Worm (Caenorhabditis elegans) whole organism, young adult: Measurements from ENCODE around the gene fbxa-136.

Experiments
- F33H1.4 ChIP-seq: fragments of 200-800 bp; sonication (Bioruptor generic); IDR thresholded peaks from 2 replicates; pipeline ENCODE4 v1.3.6; 2022; ENCODE audit warnings: missing genetic modification reagents, missing genetic modification characterization, missing compliant biosample characterization
- F39B2.1 ChIP-seq: fragments of 200-800 bp; sonication (Bioruptor generic); IDR thresholded peaks from 2 replicates; pipeline ENCODE4 v1.3.6; 2022; ENCODE audit warnings: missing genetic modification reagents, missing genetic modification characterization, missing compliant biosample characterization
- F52B5.7 ChIP-seq: sonication (generic microtip); optimal IDR thresholded peaks from 2 replicates; lab custom pipeline; 2016; ENCODE audit warnings: mild to moderate bottlenecking, missing genetic modification characterization, missing compliant biosample characterization
- K11D2.4 ChIP-seq: fragments of 200-800 bp; sonication (Bioruptor generic); IDR thresholded peaks from 2 replicates; pipeline ENCODE4 v1.3.6; 2022; ENCODE audit warnings: missing genetic modification reagents, missing genetic modification characterization, missing compliant biosample characterization
- T26A5.8 ChIP-seq: sonication (generic microtip); optimal IDR thresholded peaks from 2 replicates; lab custom pipeline; 2016; ENCODE audit warnings: missing genetic modification characterization, missing compliant biosample characterization
- Y53F4B.3 ChIP-seq: fragments of 200-800 bp; sonication (Bioruptor generic); IDR thresholded peaks from 2 replicates; pipeline ENCODE4 v1.3.6; 2022; ENCODE audit warnings: missing genetic modification reagents, missing genetic modification characterization, missing compliant biosample characterization
- Y53G8AR.9 ChIP-seq: fragments of 200-800 bp; sonication (Bioruptor generic); conservative IDR thresholded peaks from 2 replicates; pipeline ENCODE4 v1.3.6; 2022; ENCODE audit warnings: missing genetic modification reagents, missing genetic modification characterization, missing compliant biosample characterization
- Y95B8A.8 ChIP-seq: fragments of 200-800 bp; sonication (Bioruptor generic); IDR thresholded peaks from 2 replicates; pipeline ENCODE4 v1.3.6; 2022; ENCODE audit warnings: missing genetic modification reagents, missing genetic modification characterization, missing compliant biosample characterization
- akir-1 ChIP-seq: fragments of 200-800 bp; sonication (Bioruptor generic); optimal IDR thresholded peaks from 2 replicates; lab custom pipeline; 2018; ENCODE audit warnings: mild to moderate bottlenecking, missing genetic modification characterization, moderate library complexity, missing compliant biosample characterization
- ama-1 ChIP-seq, 3 experiments: fragments of 150-350 bp in 1 of 3; sonication (generic microtip) in 2 of 3; optimal IDR thresholded peaks; 2 replicates each; lab custom pipeline; 2014 to 2018; ENCODE audit warnings: missing biosample characterization in 2 of 3, missing genetic modification characterization in 2 of 3, missing genetic modification reagents in 2 of 3
- aptf-3 ChIP-seq: fragments of 200-800 bp; sonication (Bioruptor generic); IDR thresholded peaks from 2 replicates; pipeline ENCODE4 v1.3.6; 2022; ENCODE audit warnings: missing genetic modification characterization, missing compliant biosample characterization
- atf-7 ChIP-seq: sonication (generic microtip); optimal IDR thresholded peaks from 2 replicates; lab custom pipeline; 2017; ENCODE audit warnings: mild to moderate bottlenecking, missing genetic modification characterization, missing compliant biosample characterization
- cebp-2 ChIP-seq: fragments of 200-800 bp; sonication (Bioruptor generic); IDR thresholded peaks from 2 replicates; pipeline ENCODE4 v1.3.6; 2022; ENCODE audit warnings: missing genetic modification characterization, missing compliant biosample characterization
- ceh-58 ChIP-seq: fragments of 200-800 bp; sonication (Bioruptor generic); IDR thresholded peaks from 2 replicates; pipeline ENCODE4 v1.3.6; 2022; ENCODE audit warnings: missing genetic modification characterization, missing compliant biosample characterization
- die-1 ChIP-seq: sonication (generic microtip); optimal IDR thresholded peaks from 2 replicates; lab custom pipeline; 2016; ENCODE audit warnings: missing genotype, mild to moderate bottlenecking, missing genetic modification characterization, missing compliant biosample characterization
- dox-1 ChIP-seq: fragments of 200-800 bp; sonication (Bioruptor generic); IDR thresholded peaks from 2 replicates; pipeline ENCODE4 v1.3.6; 2022; ENCODE audit warnings: missing genetic modification reagents, missing genetic modification characterization, missing compliant biosample characterization
- dpff-1 ChIP-seq: sonication (generic microtip); optimal IDR thresholded peaks from 2 replicates; lab custom pipeline; 2017; ENCODE audit warnings: mild to moderate bottlenecking, missing genetic modification characterization, missing compliant biosample characterization
- gei-17 ChIP-seq: fragments of 200-800 bp; sonication (Bioruptor generic); optimal IDR thresholded peaks from 2 replicates; lab custom pipeline; 2018; ENCODE audit warnings: mild to moderate bottlenecking, missing genetic modification characterization, missing compliant biosample characterization
- hlh-12 ChIP-seq: sonication (generic microtip); optimal IDR thresholded peaks from 2 replicates; lab custom pipeline; 2016; ENCODE audit warnings: missing genetic modification characterization, missing compliant biosample characterization
- hmg-1.2 ChIP-seq: fragments of 200-800 bp; sonication (Bioruptor generic); IDR thresholded peaks from 2 replicates; pipeline ENCODE4 v1.3.6; 2022; ENCODE audit warnings: missing genetic modification reagents, missing genetic modification characterization, missing compliant biosample characterization
- hmg-20 ChIP-seq: fragments of 200-800 bp; sonication (Bioruptor generic); IDR thresholded peaks from 2 replicates; pipeline ENCODE4 v1.3.6; 2022; ENCODE audit warnings: missing genetic modification reagents, missing genetic modification characterization, missing compliant biosample characterization
- hrde-1 ChIP-seq: sonication (generic microtip); optimal IDR thresholded peaks from 2 replicates; lab custom pipeline; 2016; ENCODE audit warnings: missing genetic modification characterization, mild to moderate bottlenecking, missing compliant biosample characterization, moderate library complexity, missing genotype, missing genetic modification reagents, borderline replicate concordance
- lag-1 ChIP-seq: fragments of 200-800 bp; sonication (Bioruptor generic); IDR thresholded peaks from 2 replicates; pipeline ENCODE4 v1.3.6; 2022; ENCODE audit warnings: missing genetic modification reagents, missing genetic modification characterization, missing compliant biosample characterization
- let-607 ChIP-seq, 2 experiments: fragments of 200-800 bp in 1 of 2; sonication (Bioruptor generic) in 1 of 2; sonication (generic microtip) in 1 of 2; optimal IDR thresholded peaks; 2 replicates each; lab custom pipeline; 2016 to 2018; ENCODE audit warnings: mild to moderate bottlenecking in 2 of 2, missing compliant biosample characterization in 2 of 2, missing genetic modification characterization in 2 of 2, moderate library complexity in 2 of 2, missing genotype in 1 of 2
- lin-35 ChIP-seq, 3 experiments: fragments of 150-350 bp in 2 of 3; sonication (generic microtip) in 1 of 3; optimal IDR thresholded peaks; 2 replicates each; lab custom pipeline; 2014 to 2018; ENCODE audit warnings: missing biosample characterization in 3 of 3, missing genetic modification characterization in 3 of 3, missing genetic modification reagents in 3 of 3
- lin-54 ChIP-seq: fragments of 200-800 bp; sonication (Bioruptor generic); optimal IDR thresholded peaks from 2 replicates; lab custom pipeline; 2018; ENCODE audit warnings: mild to moderate bottlenecking, missing genetic modification characterization, missing compliant biosample characterization
- lsl-1 ChIP-seq: fragments of 200-800 bp; sonication (Bioruptor generic); optimal IDR thresholded peaks from 2 replicates; lab custom pipeline; 2018; ENCODE audit warnings: mild to moderate bottlenecking, missing genetic modification characterization, moderate library complexity, missing compliant biosample characterization
- madf-8 ChIP-seq: fragments of 200-800 bp; sonication (Bioruptor generic); conservative IDR thresholded peaks from 2 replicates; pipeline ENCODE4 v1.3.6; 2022; ENCODE audit warnings: missing genetic modification reagents, missing genetic modification characterization, missing compliant biosample characterization
- mcd-1 ChIP-seq: fragments of 200-800 bp; sonication (Bioruptor generic); IDR thresholded peaks from 2 replicates; pipeline ENCODE4 v1.3.6; 2022; ENCODE audit warnings: missing genetic modification reagents, missing genetic modification characterization, missing compliant biosample characterization
- nfya-2 ChIP-seq: fragments of 200-800 bp; sonication (Bioruptor generic); IDR thresholded peaks from 2 replicates; pipeline ENCODE4 v1.3.6; 2022; ENCODE audit warnings: missing genetic modification reagents, missing genetic modification characterization, missing compliant biosample characterization
- nhr-179 ChIP-seq: sonication (generic microtip); optimal IDR thresholded peaks from 2 replicates; lab custom pipeline; 2016; ENCODE audit warnings: mild to moderate bottlenecking, missing genetic modification characterization, missing compliant biosample characterization
- rpc-1 ChIP-seq, 2 experiments: fragments of 150-350 bp in 1 of 2; sonication (generic microtip) in 1 of 2; optimal IDR thresholded peaks; 2 replicates each; lab custom pipeline; 2014 to 2018; ENCODE audit warnings: missing biosample characterization in 1 of 2, missing genetic modification characterization in 1 of 2, missing genetic modification reagents in 1 of 2, missing genotype in 1 of 2
- snpc-1.1 ChIP-seq: sonication (generic microtip); optimal IDR thresholded peaks from 2 replicates; lab custom pipeline; 2017; ENCODE audit warnings: missing genetic modification characterization, mild to moderate bottlenecking, missing compliant biosample characterization, antibody characterized with exemption, moderate library complexity, missing genotype, missing genetic modification reagents; ENCODE audit not compliant: insufficient read depth
- snpc-4 ChIP-seq, 5 experiments: fragments of 150-350 bp in 1 of 5; sonication (generic microtip) in 4 of 5; optimal IDR thresholded peaks; 2 replicates each; lab custom pipeline; 2014 to 2018; ENCODE audit warnings: missing genetic modification characterization in 5 of 5, missing biosample characterization in 3 of 5, antibody characterized with exemption in 2 of 5, mild to moderate bottlenecking in 2 of 5, missing compliant biosample characterization in 2 of 5, missing genotype in 2 of 5, moderate library complexity in 2 of 5, missing genetic modification reagents in 1 of 5
- unc-130 ChIP-seq: sonication (generic microtip); optimal IDR thresholded peaks from 2 replicates; lab custom pipeline; 2016; ENCODE audit warnings: missing genetic modification reagents, missing genetic modification characterization, missing compliant biosample characterization
- unc-62 ChIP-seq: fragments of 150-350 bp; optimal IDR thresholded peaks from 2 replicates; lab custom pipeline; 2014; ENCODE audit warnings: missing biosample characterization, missing genetic modification reagents, missing genetic modification characterization
- xnd-1 ChIP-seq: sonication (generic microtip); optimal IDR thresholded peaks from 2 replicates; lab custom pipeline; 2016; ENCODE audit warnings: missing genotype, missing genetic modification reagents, missing genetic modification characterization, missing compliant biosample characterization
- ztf-25 ChIP-seq: fragments of 200-800 bp; sonication (Bioruptor generic); IDR thresholded peaks from 2 replicates; pipeline ENCODE4 v1.3.6; 2022; ENCODE audit warnings: missing genetic modification reagents, missing genetic modification characterization, missing compliant biosample characterization
- ztf-28 ChIP-seq: fragments of 200-800 bp; sonication (Bioruptor generic); IDR thresholded peaks from 2 replicates; pipeline ENCODE4 v1.3.6; 2022; ENCODE audit warnings: missing genetic modification reagents, missing genetic modification characterization, missing compliant biosample characterization
- ztf-6 ChIP-seq: fragments of 200-800 bp; sonication (Bioruptor generic); IDR thresholded peaks from 2 replicates; pipeline ENCODE4 v1.3.6; 2022; ENCODE audit warnings: missing genetic modification reagents, missing genetic modification characterization, missing compliant biosample characterization

The fbxa-136 gene

ce11 chrV:17520735-17521134 is at the start of gene fbxa-136:
TSS of gene fbxa-136 (plus strand) at chrV:17521035.
- TF ChIP-seq F39B2.1 (GFP tag; lab: Robert Waterston, UW): no peak
- no peak for TF ChIP-seq madf-8 (GFP tag; lab: Robert Waterston, UW)
- no peak for TF ChIP-seq unc-130 (GFP tag; lab: Kevin White, UChicago)
- TF ChIP-seq F52B5.7 (tag; lab: Kevin White, UChicago): no peak
- TF ChIP-seq lin-54 (GFP tag; lab: Kevin White, UChicago): no peak
- TF ChIP-seq lsl-1 (GFP tag; lab: Kevin White, UChicago): no peak
- TF ChIP-seq cebp-2: no peak
- TF ChIP-seq ztf-28 (GFP tag; lab: Robert Waterston, UW): no peak
- TF ChIP-seq snpc-1.1: no peak
- TF ChIP-seq xnd-1: no peak
- no peak for TF ChIP-seq Y95B8A.8
- TF ChIP-seq Y53F4B.3: no peak
- TF ChIP-seq hlh-12 (tag; lab: Kevin White, UChicago): no peak
- TF ChIP-seq ceh-58 (GFP tag; lab: Robert Waterston, UW): no peak
- no peak for TF ChIP-seq snpc-4 (GFP tag; optimal IDR thresholded peaks at IDR 0.05; lab: Kevin White, UChicago)
- no peak for TF ChIP-seq snpc-4 (tag; optimal IDR thresholded peaks at IDR 0.05; lab: Kevin White, UChicago)
- TF ChIP-seq lag-1 (GFP tag; lab: Robert Waterston, UW): no peak
- TF ChIP-seq K11D2.4 (GFP tag; lab: Robert Waterston, UW): no peak
- TF ChIP-seq hmg-20: no peak

ce11 chrV:17471564-17471963 is 49.3 kb upstream of the fbxa-136 start, which contains the start of gene srh-235:
TSS of gene srh-235 (minus strand) at chrV:17471664.
- no peak for TF ChIP-seq hrde-1 (tag; lab: Kevin White, UChicago)
- no peak for TF ChIP-seq lin-35 (GFP tag; optimal IDR thresholded peaks at IDR 0.05; lab: Kevin White, UChicago)
- TF ChIP-seq atf-7 (tag; lab: Kevin White, UChicago): no peak
- TF ChIP-seq nhr-179 (tag; lab: Kevin White, UChicago): no peak
- TF ChIP-seq hmg-20: no peak
- no peak for TF ChIP-seq ceh-58 (GFP tag; lab: Robert Waterston, UW)
- TF ChIP-seq mcd-1 (GFP tag; lab: Robert Waterston, UW): no peak
- no peak for TF ChIP-seq unc-62
- no peak for TF ChIP-seq let-607 (tag; optimal IDR thresholded peaks at IDR 0.05; lab: Kevin White, UChicago)
- no peak for TF ChIP-seq die-1
- no peak for TF ChIP-seq nfya-2 (GFP tag; lab: Robert Waterston, UW)
- TF ChIP-seq xnd-1: no peak
- TF ChIP-seq F33H1.4 (GFP tag; lab: Robert Waterston, UW): no peak
- TF ChIP-seq ztf-6 (GFP tag; lab: Robert Waterston, UW): no peak
- TF ChIP-seq hmg-1.2 (GFP tag; lab: Robert Waterston, UW): no peak
- no peak for TF ChIP-seq Y95B8A.8
- TF ChIP-seq unc-130 (GFP tag; lab: Kevin White, UChicago): no peak
- TF ChIP-seq rpc-1 (optimal IDR thresholded peaks at IDR 0.05; lab: Kevin White, UChicago): no peak
- no peak for TF ChIP-seq rpc-1 (tag; optimal IDR thresholded peaks at IDR 0.05; lab: Kevin White, UChicago)
- no peak for TF ChIP-seq gei-17 (GFP tag; lab: Kevin White, UChicago)

ce11 chrV:17473699-17474098 is 47.1 kb upstream of the fbxa-136 start, which contains the start of gene srh-123:
TSS of gene srh-123 (plus strand) at chrV:17473999.
- TF ChIP-seq T26A5.8 (tag; lab: Kevin White, UChicago) (no peak), nfya-2 (GFP tag; lab: Robert Waterston, UW) (no peak), ztf-28 (GFP tag; lab: Robert Waterston, UW) (no peak), dpff-1 (no peak), dox-1 (GFP tag; lab: Robert Waterston, UW) (no peak), ama-1 (optimal IDR thresholded peaks at IDR 0.05; lab: Kevin White, UChicago) (no peak), ama-1 (GFP tag; optimal IDR thresholded peaks at IDR 0.05; lab: Kevin White, UChicago) (no peak), nhr-179 (tag; lab: Kevin White, UChicago) (no peak), ztf-25 (GFP tag; lab: Robert Waterston, UW) (no peak), akir-1 (GFP tag; lab: Kevin White, UChicago) (no peak), ceh-58 (GFP tag; lab: Robert Waterston, UW) (no peak), aptf-3 (GFP tag; lab: Robert Waterston, UW) (no peak), Y53G8AR.9 (GFP tag; lab: Robert Waterston, UW) (no peak)
